Fruit fly (Drosophila melanogaster) whole organism, embryonic: ENCODE results near the gene CG32983.

Experiments
- Atf-2 ChIP-seq: fragments of 200-800 bp; sonication (Bioruptor generic); optimal IDR thresholded peaks from 2 replicates; lab custom pipeline; 2016; ENCODE audit warnings: missing biosample characterization, missing genetic modification characterization
- C15 ChIP-seq: fragments of 200-800 bp; sonication (Bioruptor generic); IDR thresholded peaks from 3 replicates; pipeline ENCODE4 v1.3.6; 2022; ENCODE audit warnings: missing biosample characterization, missing genetic modification characterization
- CG10321 ChIP-seq: fragments of 200-800 bp; sonication (Bioruptor generic); IDR thresholded peaks from 2 replicates; pipeline ENCODE4 v1.3.6; 2022; ENCODE audit warnings: missing biosample characterization, missing genetic modification characterization
- CG12071 ChIP-seq: fragments of 200-800 bp; sonication (Bioruptor generic); optimal IDR thresholded peaks from 3 replicates; lab custom pipeline; 2018; ENCODE audit warnings: missing biosample characterization, mild to moderate bottlenecking, missing genetic modification characterization
- CG12155 ChIP-seq: fragments of 200-800 bp; sonication (Bioruptor generic); optimal IDR thresholded peaks from 3 replicates; lab custom pipeline; 2016; ENCODE audit warnings: missing biosample characterization, missing genetic modification characterization
- CG12769 ChIP-seq: fragments of 200-800 bp; sonication (Bioruptor generic); optimal IDR thresholded peaks from 2 replicates; lab custom pipeline; 2019; ENCODE audit warnings: missing biosample characterization, mild to moderate bottlenecking, missing genetic modification characterization, moderate library complexity
- CG13424 ChIP-seq: fragments of 200-800 bp; sonication (Bioruptor generic); optimal IDR thresholded peaks from 2 replicates; lab custom pipeline; 2019; ENCODE audit warnings: missing biosample characterization, mild to moderate bottlenecking, missing genetic modification characterization, moderate library complexity
- CG17186 ChIP-seq: fragments of 200-800 bp; sonication (Bioruptor generic); optimal IDR thresholded peaks from 3 replicates; lab custom pipeline; 2017; ENCODE audit warnings: missing biosample characterization, missing genetic modification reagents, missing genetic modification characterization
- CG17359 ChIP-seq: fragments of 200-800 bp; sonication (Bioruptor generic); optimal IDR thresholded peaks from 3 replicates; lab custom pipeline; 2018; ENCODE audit warnings: missing biosample characterization, mild to moderate bottlenecking, missing genetic modification characterization, moderate library complexity
- CG17912 ChIP-seq: fragments of 200-800 bp; sonication (Bioruptor generic); optimal IDR thresholded peaks from 2 replicates; lab custom pipeline; 2018; ENCODE audit warnings: missing biosample characterization, mild to moderate bottlenecking, missing genetic modification characterization
- CG18476 ChIP-seq: fragments of 200-800 bp; sonication (Bioruptor generic); optimal IDR thresholded peaks from 2 replicates; lab custom pipeline; 2016; ENCODE audit warnings: missing biosample characterization, mild to moderate bottlenecking, missing genetic modification characterization
- CG2129 ChIP-seq: fragments of 200-800 bp; sonication (Bioruptor generic); IDR thresholded peaks from 2 replicates; pipeline ENCODE4 v1.3.6; 2022; ENCODE audit warnings: missing biosample characterization, missing genetic modification characterization; ENCODE audit not compliant: partially characterized antibody
- CG30431 ChIP-seq: fragments of 200-800 bp; sonication (Bioruptor generic); optimal IDR thresholded peaks from 2 replicates; lab custom pipeline; 2017; ENCODE audit warnings: missing biosample characterization, missing genetic modification characterization
- CG3407 ChIP-seq: fragments of 200-800 bp; sonication (Bioruptor generic); optimal IDR thresholded peaks from 2 replicates; lab custom pipeline; 2018; ENCODE audit warnings: missing biosample characterization, mild to moderate bottlenecking, missing genetic modification characterization
- CG3847 ChIP-seq: fragments of 200-800 bp; sonication (Bioruptor generic); IDR thresholded peaks from 2 replicates; pipeline ENCODE4 v1.3.6; 2022; ENCODE audit warnings: missing biosample characterization, missing genetic modification characterization
- CG4360 ChIP-seq: fragments of 200-800 bp; sonication (Bioruptor generic); IDR thresholded peaks from 2 replicates; pipeline ENCODE4 v1.3.6; 2022; ENCODE audit warnings: missing biosample characterization, missing genetic modification characterization
- CG4404 ChIP-seq: fragments of 200-800 bp; sonication (Bioruptor generic); IDR thresholded peaks from 2 replicates; pipeline ENCODE4 v1.3.6; 2022; ENCODE audit warnings: missing biosample characterization, missing genetic modification characterization
- CG4707 ChIP-seq: fragments of 200-800 bp; sonication (Bioruptor generic); optimal IDR thresholded peaks from 2 replicates; lab custom pipeline; 2018; ENCODE audit warnings: missing biosample characterization, mild to moderate bottlenecking, missing genetic modification characterization, moderate library complexity
- CG6654 ChIP-seq: fragments of 200-800 bp; sonication (Bioruptor generic); optimal IDR thresholded peaks from 2 replicates; lab custom pipeline; 2017; ENCODE audit warnings: missing biosample characterization, mild to moderate bottlenecking, missing genetic modification characterization
- CG8290 ChIP-seq, 3 experiments: fragments of 200-800 bp; sonication (Bioruptor generic); optimal IDR thresholded peaks; 2 replicates each; lab custom pipeline; 2016 to 2019; ENCODE audit warnings: missing biosample characterization in 3 of 3, missing genetic modification characterization in 3 of 3, mild to moderate bottlenecking in 2 of 3, moderate library complexity in 1 of 3
- CG8478 ChIP-seq: fragments of >200 bp; optimal IDR thresholded peaks from 2 replicates; lab custom pipeline; 2018
- CG9215 ChIP-seq: fragments of 200-800 bp; sonication (Bioruptor generic); IDR thresholded peaks from 2 replicates; pipeline ENCODE4 v1.3.6; 2022; ENCODE audit warnings: missing biosample characterization, missing genetic modification characterization
- CG9932 ChIP-seq: fragments of 200-800 bp; sonication (Bioruptor generic); IDR thresholded peaks from 2 replicates; pipeline ENCODE4 v1.3.6; 2022; ENCODE audit warnings: missing biosample characterization, missing genetic modification characterization
- CTCF ChIP-seq: fragments of 200-800 bp; sonication (Bioruptor generic); optimal IDR thresholded peaks from 2 replicates; lab custom pipeline; 2017; ENCODE audit warnings: missing biosample characterization, mild to moderate bottlenecking, missing genetic modification characterization, moderate library complexity
- Ets97D ChIP-seq: fragments of 200-800 bp; sonication (Bioruptor generic); optimal IDR thresholded peaks from 3 replicates; lab custom pipeline; 2016; ENCODE audit warnings: missing biosample characterization, missing genetic modification characterization
- Fer1 ChIP-seq: fragments of 200-800 bp; sonication (Bioruptor generic); optimal IDR thresholded peaks from 2 replicates; lab custom pipeline; 2017; ENCODE audit warnings: missing biosample characterization, mild to moderate bottlenecking, missing genetic modification characterization
- Gug ChIP-seq: fragments of 200-800 bp; sonication (Bioruptor generic); IDR thresholded peaks from 4 replicates; pipeline ENCODE4 v1.3.6; 2022; ENCODE audit warnings: missing biosample characterization, missing genetic modification characterization
- Hand ChIP-seq: fragments of 200-800 bp; sonication (Bioruptor generic); optimal IDR thresholded peaks from 2 replicates; lab custom pipeline; 2017; ENCODE audit warnings: mild to moderate bottlenecking, missing biosample characterization, missing genetic modification reagents, missing genetic modification characterization
- Hr51 ChIP-seq, 2 experiments: fragments of 200-800 bp; sonication (Bioruptor generic); optimal IDR thresholded peaks; 2 replicates in 1 of 2; 3 replicates in 1 of 2; lab custom pipeline; 2016 to 2018; ENCODE audit warnings: missing biosample characterization in 2 of 2, missing genetic modification characterization in 2 of 2, mild to moderate bottlenecking in 1 of 2, moderate library complexity in 1 of 2
- MTF-1 ChIP-seq: fragments of 200-800 bp; sonication (Bioruptor generic); optimal IDR thresholded peaks from 2 replicates; lab custom pipeline; 2018; ENCODE audit warnings: missing biosample characterization, mild to moderate bottlenecking, missing genetic modification characterization, borderline replicate concordance
- Nf-YB ChIP-seq: fragments of 200-800 bp; sonication (Bioruptor generic); optimal IDR thresholded peaks from 3 replicates; lab custom pipeline; 2019; ENCODE audit warnings: missing biosample characterization, mild to moderate bottlenecking, missing genetic modification characterization, moderate library complexity
- Oaz ChIP-seq: fragments of 200-800 bp; sonication (Bioruptor generic); IDR thresholded peaks from 2 replicates; pipeline ENCODE4 v1.3.6; 2022; ENCODE audit warnings: missing biosample characterization, missing genetic modification characterization
- az2 ChIP-seq: fragments of 200-800 bp; sonication (Bioruptor generic); optimal IDR thresholded peaks from 3 replicates; lab custom pipeline; 2016; ENCODE audit warnings: missing biosample characterization, missing genetic modification characterization
- bab2 ChIP-seq: fragments of 200-800 bp; sonication (Bioruptor generic); optimal IDR thresholded peaks from 2 replicates; lab custom pipeline; 2016; ENCODE audit warnings: missing biosample characterization, missing genetic modification characterization
- bbx ChIP-seq: fragments of 200-800 bp; sonication (Bioruptor generic); IDR thresholded peaks from 2 replicates; pipeline ENCODE4 v1.3.6; 2022; ENCODE audit warnings: missing biosample characterization, missing genetic modification characterization; ENCODE audit not compliant: partially characterized antibody
- bsh ChIP-seq, 2 experiments: fragments of 200-800 bp; sonication (Bioruptor generic); optimal IDR thresholded peaks; 2 replicates each; lab custom pipeline; 2017 to 2018; ENCODE audit warnings: mild to moderate bottlenecking in 2 of 2, missing biosample characterization in 2 of 2, missing genetic modification characterization in 2 of 2, moderate library complexity in 1 of 2
- btn ChIP-seq: fragments of 200-800 bp; sonication (Bioruptor generic); optimal IDR thresholded peaks from 2 replicates; lab custom pipeline; 2016; ENCODE audit warnings: missing biosample characterization, missing genetic modification characterization
- caup ChIP-seq: fragments of 200-800 bp; sonication (Bioruptor generic); optimal IDR thresholded peaks from 3 replicates; lab custom pipeline; 2017; ENCODE audit warnings: missing biosample characterization, mild to moderate bottlenecking, missing genetic modification characterization, moderate library complexity; ENCODE audit not compliant: severe bottlenecking
- cg ChIP-seq: fragments of 200-800 bp; sonication (Bioruptor generic); optimal IDR thresholded peaks from 3 replicates; lab custom pipeline; 2019; ENCODE audit warnings: missing biosample characterization, mild to moderate bottlenecking, missing genetic modification characterization, moderate library complexity
- dmrt99B ChIP-seq: fragments of 200-800 bp; sonication (Bioruptor generic); optimal IDR thresholded peaks from 2 replicates; lab custom pipeline; 2018; ENCODE audit warnings: missing biosample characterization, mild to moderate bottlenecking, missing genetic modification characterization, moderate library complexity
- en ChIP-seq: fragments of 200-800 bp; sonication (Bioruptor generic); optimal IDR thresholded peaks from 2 replicates; lab custom pipeline; 2016; ENCODE audit warnings: missing biosample characterization, missing genetic modification characterization
- jing ChIP-seq: fragments of 200-800 bp; sonication (Bioruptor generic); optimal IDR thresholded peaks from 2 replicates; lab custom pipeline; 2018; ENCODE audit warnings: missing biosample characterization, mild to moderate bottlenecking, missing genetic modification characterization
- kni ChIP-seq: fragments of 200-800 bp; sonication (Bioruptor generic); optimal IDR thresholded peaks from 3 replicates; lab custom pipeline; 2017; ENCODE audit warnings: mild to moderate bottlenecking, missing biosample characterization, missing genetic modification reagents, missing genetic modification characterization
- nom ChIP-seq: fragments of 200-800 bp; sonication (Bioruptor generic); optimal IDR thresholded peaks from 2 replicates; lab custom pipeline; 2017; ENCODE audit warnings: missing biosample characterization, missing genetic modification characterization, mild to moderate bottlenecking, moderate library complexity, missing genetic modification reagents
- repo ChIP-seq: fragments of 200-800 bp; sonication (Bioruptor generic); optimal IDR thresholded peaks from 2 replicates; lab custom pipeline; 2016; ENCODE audit warnings: missing biosample characterization, missing genetic modification characterization
- sima ChIP-seq: fragments of 200-800 bp; sonication (Bioruptor generic); optimal IDR thresholded peaks from 2 replicates; lab custom pipeline; 2016; ENCODE audit warnings: missing biosample characterization, missing genetic modification characterization
- tna ChIP-seq: fragments of 200-800 bp; sonication (Bioruptor generic); IDR thresholded peaks from 2 replicates; pipeline ENCODE4 v1.3.6; 2022; ENCODE audit warnings: missing biosample characterization, missing genetic modification characterization; ENCODE audit not compliant: partially characterized antibody
- tup ChIP-seq: fragments of 200-800 bp; sonication (Bioruptor generic); optimal IDR thresholded peaks from 2 replicates; lab custom pipeline; 2016; ENCODE audit warnings: missing biosample characterization, mild to moderate bottlenecking, missing genetic modification characterization, moderate library complexity
- wor ChIP-seq: fragments of 200-800 bp; sonication (Bioruptor generic); IDR thresholded peaks from 2 replicates; pipeline ENCODE4 v1.3.6; 2022; ENCODE audit warnings: missing biosample characterization, missing genetic modification characterization
- zf30C ChIP-seq: fragments of 200-800 bp; sonication (Bioruptor generic); optimal IDR thresholded peaks from 3 replicates; lab custom pipeline; 2018; ENCODE audit warnings: missing biosample characterization, mild to moderate bottlenecking, missing genetic modification characterization

Gene CG32983

dm6 chr2L:8845931-8846330 is 19.7 kb upstream of the CG32983 start (continued):
- peak; percentile 84 for TF ChIP-seq MTF-1 (GFP tag; lab: Kevin White, UChicago)
- no peak for TF ChIP-seq jing (GFP tag; lab: Kevin White, UChicago)
- TF ChIP-seq caup (GFP tag; lab: Kevin White, UChicago): peak; percentile 83
- peak; percentile 50 for TF ChIP-seq Fer1 (GFP tag; lab: Kevin White, UChicago)
- peak; percentile 78 for TF ChIP-seq CG30431
- peak; percentile 67 for TF ChIP-seq CG13424 (tag; lab: Kevin White, UChicago)
- peak; percentile 72 for TF ChIP-seq tup (GFP tag; lab: Kevin White, UChicago)
- TF ChIP-seq en (GFP tag; lab: Kevin White, UChicago): peak; percentile 0
- no peak for TF ChIP-seq bbx
- TF ChIP-seq Atf-2 (GFP tag; lab: Kevin White, UChicago): peak; percentile 46
- TF ChIP-seq CG3407 (GFP tag; lab: Kevin White, UChicago): peak; percentile 93
- peak; percentile 46 for TF ChIP-seq az2
- TF ChIP-seq CG12155 (GFP tag; lab: Kevin White, UChicago): peak; percentile 66
- TF ChIP-seq CG9932 (GFP tag; lab: Robert Waterston, UW): peak; percentile 36; the same call in 1 of the 2 replicates
- peak; percentile 67 for TF ChIP-seq Nf-YB (GFP tag; lab: Kevin White, UChicago)
- TF ChIP-seq C15 (GFP tag; lab: Robert Waterston, UW): no peak
- TF ChIP-seq CG12769 (tag; lab: Kevin White, UChicago): peak; percentile 83
- TF ChIP-seq bab2 (GFP tag; lab: Kevin White, UChicago): peak; percentile 79
- TF ChIP-seq sima (GFP tag; lab: Kevin White, UChicago): peak; percentile 62
- TF ChIP-seq CG4707 (GFP tag; lab: Kevin White, UChicago): peak; percentile 88
- TF ChIP-seq kni (GFP tag; lab: Kevin White, UChicago): no peak
- no peak for TF ChIP-seq tna (GFP tag; lab: Robert Waterston, UW)
- TF ChIP-seq Ets97D (GFP tag; lab: Kevin White, UChicago): peak; percentile 10
- TF ChIP-seq wor (GFP tag; lab: Robert Waterston, UW): no peak
- peak; percentile 38 for TF ChIP-seq CG18476 (GFP tag; lab: Kevin White, UChicago)
- peak; percentile 30 for TF ChIP-seq dmrt99B (tag; lab: Kevin White, UChicago)
- TF ChIP-seq CG4404: peak; percentile 17; the same call in 1 of the 2 replicates
- no peak for TF ChIP-seq CG17912 (GFP tag; lab: Kevin White, UChicago)
- no peak for TF ChIP-seq CG8478 (lab: Kevin White, UChicago)
- peak; percentile 75 for TF ChIP-seq Hand (GFP tag; lab: Kevin White, UChicago)
- no peak for TF ChIP-seq Oaz (GFP tag; lab: Robert Waterston, UW)
- no peak for TF ChIP-seq CTCF (GFP tag; lab: Kevin White, UChicago)
- TF ChIP-seq btn: peak; percentile 16
- no peak for TF ChIP-seq nom (GFP tag; lab: Kevin White, UChicago)
- TF ChIP-seq Hr51 (GFP tag; optimal IDR thresholded peaks at IDR 0.05; lab: Kevin White, UChicago): peak in 1 of 2 experiments; percentile 88
- peak; percentile 38 for TF ChIP-seq CG17359 (tag; lab: Kevin White, UChicago)
- TF ChIP-seq CG12071 (GFP tag; lab: Kevin White, UChicago): peak; percentile 45
- peak in 1 of 2 experiments; percentile 82 for TF ChIP-seq bsh (GFP tag; optimal IDR thresholded peaks at IDR 0.05; lab: Kevin White, UChicago)
- no peak for TF ChIP-seq cg (GFP tag; lab: Kevin White, UChicago)
- peak; percentile 37 for TF ChIP-seq CG8290 (GFP tag; optimal IDR thresholded peaks at IDR 0.05; lab: Kevin White, UChicago)
- peak; percentile 73 to 78 for TF ChIP-seq CG8290 (tag; optimal IDR thresholded peaks at IDR 0.05; lab: Kevin White, UChicago)
- TF ChIP-seq CG4360: peak; percentile 37; the same call in 1 of the 2 replicates
- peak; percentile 8 for TF ChIP-seq zf30C (GFP tag; lab: Kevin White, UChicago)
- TF ChIP-seq Gug (GFP tag; lab: Robert Waterston, UW): no peak
- TF ChIP-seq CG17186 (GFP tag; lab: Kevin White, UChicago): no peak
- no peak for TF ChIP-seq CG9215 (GFP tag; lab: Robert Waterston, UW)
- TF ChIP-seq repo: no peak
- no peak for TF ChIP-seq CG2129 (GFP tag; lab: Robert Waterston, UW)
- TF ChIP-seq CG10321 (GFP tag; lab: Robert Waterston, UW): no peak
- TF ChIP-seq CG6654 (GFP tag; lab: Kevin White, UChicago): no peak
- no peak for TF ChIP-seq CG3847 (GFP tag; lab: Robert Waterston, UW)
